Fruit fly (Drosophila melanogaster) whole organism, embryonic: ENCODE data around the gene CG33060.
A peak's percentile ranks its signal among the peaks of the same experiment; 100 is the strongest.

Experiments used
- Blimp-1 ChIP-seq: fragments of 200-800 bp; sonication (Bioruptor generic); optimal IDR thresholded peaks from 3 replicates; lab custom pipeline; 2018; ENCODE audit warnings: missing biosample characterization, missing genetic modification characterization, mild to moderate bottlenecking, moderate library complexity, missing genetic modification reagents
- CG10209 ChIP-seq: fragments of 200-800 bp; sonication (Bioruptor generic); optimal IDR thresholded peaks from 3 replicates; lab custom pipeline; 2017; ENCODE audit warnings: missing biosample characterization, mild to moderate bottlenecking, missing genetic modification characterization, missing genetic modification reagents
- CG12071 ChIP-seq: fragments of 200-800 bp; sonication (Bioruptor generic); optimal IDR thresholded peaks from 3 replicates; lab custom pipeline; 2018; ENCODE audit warnings: missing biosample characterization, mild to moderate bottlenecking, missing genetic modification characterization
- CG14441 ChIP-seq: fragments of 200-800 bp; sonication (Bioruptor generic); IDR thresholded peaks from 2 replicates; pipeline ENCODE4 v1.3.6; 2022; ENCODE audit warnings: missing biosample characterization, missing genetic modification characterization
- CG14710 ChIP-seq: fragments of 200-800 bp; sonication (Bioruptor generic); optimal IDR thresholded peaks from 3 replicates; lab custom pipeline; 2019; ENCODE audit warnings: missing biosample characterization, mild to moderate bottlenecking, missing genetic modification characterization, moderate library complexity
- CG14965 ChIP-seq: fragments of 200-800 bp; sonication (Bioruptor generic); optimal IDR thresholded peaks from 2 replicates; lab custom pipeline; 2016; ENCODE audit warnings: missing biosample characterization, missing genetic modification characterization, borderline replicate concordance
- CG1529 ChIP-seq: fragments of 200-800 bp; sonication (Bioruptor generic); optimal IDR thresholded peaks from 3 replicates; lab custom pipeline; 2018; ENCODE audit warnings: missing biosample characterization, missing genetic modification characterization
- CG15696 ChIP-seq: fragments of 200-800 bp; sonication (Bioruptor generic); optimal IDR thresholded peaks from 2 replicates; lab custom pipeline; 2019; ENCODE audit warnings: missing biosample characterization, mild to moderate bottlenecking, missing genetic modification characterization, moderate library complexity
- CG17385 ChIP-seq: fragments of 200-800 bp; sonication (Bioruptor generic); optimal IDR thresholded peaks from 3 replicates; lab custom pipeline; 2018; ENCODE audit warnings: missing biosample characterization, mild to moderate bottlenecking, missing genetic modification characterization
- CG4328 ChIP-seq: fragments of 200-800 bp; sonication (Bioruptor generic); optimal IDR thresholded peaks from 3 replicates; lab custom pipeline; 2017; ENCODE audit warnings: missing biosample characterization, missing genetic modification reagents, missing genetic modification characterization
- CG4730 ChIP-seq: fragments of 200-800 bp; sonication (Bioruptor generic); IDR thresholded peaks from 2 replicates; pipeline ENCODE4 v1.3.6; 2022; ENCODE audit warnings: missing biosample characterization, missing genetic modification characterization
- CG4854 ChIP-seq: fragments of 200-800 bp; sonication (Bioruptor generic); optimal IDR thresholded peaks from 2 replicates; lab custom pipeline; 2016; ENCODE audit warnings: missing biosample characterization, missing genetic modification characterization, inconsistent platforms
- CG6791 ChIP-seq: fragments of 200-800 bp; sonication (Bioruptor generic); IDR thresholded peaks from 3 replicates; pipeline ENCODE4 v1.3.6; 2022; ENCODE audit warnings: missing biosample characterization, missing genetic modification characterization; ENCODE audit not compliant: partially characterized antibody
- CG7556 ChIP-seq: fragments of 200-800 bp; sonication (Bioruptor generic); optimal IDR thresholded peaks from 2 replicates; lab custom pipeline; 2017; ENCODE audit warnings: missing biosample characterization, mild to moderate bottlenecking, missing genetic modification characterization
- CG8478 ChIP-seq: fragments of >200 bp; optimal IDR thresholded peaks from 2 replicates; lab custom pipeline; 2018
- CG8765 ChIP-seq: fragments of 200-800 bp; sonication (Bioruptor generic); IDR thresholded peaks from 2 replicates; pipeline ENCODE4 v1.3.6; 2022; ENCODE audit warnings: missing biosample characterization, missing genetic modification characterization
- CG9215 ChIP-seq: fragments of 200-800 bp; sonication (Bioruptor generic); IDR thresholded peaks from 2 replicates; pipeline ENCODE4 v1.3.6; 2022; ENCODE audit warnings: missing biosample characterization, missing genetic modification characterization
- Camta ChIP-seq: fragments of 200-800 bp; sonication (Bioruptor generic); optimal IDR thresholded peaks from 2 replicates; lab custom pipeline; 2016; ENCODE audit warnings: missing biosample characterization, missing genetic modification characterization
- CoRest ChIP-seq: fragments of 200-800 bp; sonication (Bioruptor generic); optimal IDR thresholded peaks from 3 replicates; lab custom pipeline; 2018; ENCODE audit warnings: missing biosample characterization, mild to moderate bottlenecking, missing genetic modification characterization, moderate library complexity
- D19A ChIP-seq: fragments of 200-800 bp; optimal IDR thresholded peaks from 3 replicates; lab custom pipeline; 2019; ENCODE audit warnings: missing biosample characterization, mild to moderate bottlenecking, missing genetic modification characterization, moderate library complexity
- D19B ChIP-seq: fragments of 200-800 bp; sonication (Bioruptor generic); optimal IDR thresholded peaks from 2 replicates; lab custom pipeline; 2017; ENCODE audit warnings: missing biosample characterization, mild to moderate bottlenecking, missing genetic modification characterization
- ERR ChIP-seq: fragments of 200-800 bp; sonication (Bioruptor generic); optimal IDR thresholded peaks from 2 replicates; lab custom pipeline; 2016; ENCODE audit warnings: missing biosample characterization, missing genetic modification characterization
- Eip74EF ChIP-seq, 2 experiments: fragments of 200-800 bp in 1 of 2; fragments of >200 bp in 1 of 2; sonication (Bioruptor generic) in 1 of 2; optimal IDR thresholded peaks; 2 replicates each; lab custom pipeline; 2017 to 2019; ENCODE audit warnings: missing biosample characterization in 2 of 2, missing genetic modification characterization in 2 of 2, mild to moderate bottlenecking in 1 of 2, moderate library complexity in 1 of 2
- Elba2 ChIP-seq: fragments of 200-800 bp; sonication (Bioruptor generic); optimal IDR thresholded peaks from 3 replicates; lab custom pipeline; 2016; ENCODE audit warnings: missing biosample characterization, missing genetic modification characterization
- Ets65A ChIP-seq: fragments of 200-800 bp; sonication (Bioruptor generic); peaks from one replicate; lab custom pipeline; 2016; ENCODE audit warnings: missing biosample characterization, missing genetic modification characterization
- Fer2 ChIP-seq: fragments of 200-800 bp; sonication (Bioruptor generic); optimal IDR thresholded peaks from 2 replicates; lab custom pipeline; 2018; ENCODE audit warnings: missing biosample characterization, mild to moderate bottlenecking, missing genetic modification characterization, moderate library complexity
- Hr39 ChIP-seq: fragments of >200 bp; optimal IDR thresholded peaks from 2 replicates; lab custom pipeline; 2017
- Hr78 ChIP-seq, 2 experiments: fragments of 200-800 bp in 1 of 2; fragments of >200 bp in 1 of 2; sonication (Bioruptor generic) in 1 of 2; optimal IDR thresholded peaks; 2 replicates each; lab custom pipeline; 2017 to 2019; ENCODE audit warnings: missing biosample characterization in 2 of 2, missing genetic modification characterization in 2 of 2, mild to moderate bottlenecking in 1 of 2, moderate library complexity in 1 of 2
- Myb ChIP-seq: fragments of 200-800 bp; sonication (Bioruptor generic); optimal IDR thresholded peaks from 2 replicates; lab custom pipeline; 2016; ENCODE audit warnings: missing biosample characterization, missing genetic modification characterization
- Ptx1 ChIP-seq: fragments of 200-800 bp; sonication (Bioruptor generic); IDR thresholded peaks from 2 replicates; pipeline ENCODE4 v1.3.6; 2022; ENCODE audit warnings: missing biosample characterization, missing genetic modification characterization
- Sox100B ChIP-seq: fragments of 200-800 bp; sonication (Bioruptor generic); optimal IDR thresholded peaks from 3 replicates; lab custom pipeline; 2018; ENCODE audit warnings: missing biosample characterization, mild to moderate bottlenecking, missing genetic modification characterization
- Stat92E ChIP-seq, 3 experiments: fragments of >200 bp in 2 of 3; fragments of 200-800 bp in 1 of 3; sonication (Bioruptor generic) in 1 of 3; optimal IDR thresholded peaks; 2 replicates each; lab custom pipeline; 2017 to 2019; ENCODE audit warnings: missing biosample characterization in 3 of 3, missing genetic modification characterization in 3 of 3, mild to moderate bottlenecking in 1 of 3, moderate library complexity in 1 of 3
- Usf ChIP-seq: fragments of 200-800 bp; sonication (Bioruptor generic); optimal IDR thresholded peaks from 2 replicates; lab custom pipeline; 2017; ENCODE audit warnings: missing genotype, missing biosample characterization, missing genetic modification characterization
- corto ChIP-seq: fragments of 200-800 bp; sonication (Bioruptor generic); optimal IDR thresholded peaks from 2 replicates; lab custom pipeline; 2016; ENCODE audit warnings: missing biosample characterization, mild to moderate bottlenecking, missing genetic modification characterization, moderate library complexity
- h ChIP-seq: fragments of >200 bp; optimal IDR thresholded peaks from 2 replicates; lab custom pipeline; 2017
- nau ChIP-seq: fragments of 200-800 bp; sonication (Bioruptor generic); optimal IDR thresholded peaks from 3 replicates; lab custom pipeline; 2017; ENCODE audit warnings: missing biosample characterization, mild to moderate bottlenecking, missing genetic modification characterization, missing genetic modification reagents
- nmo ChIP-seq: fragments of 200-800 bp; sonication (Bioruptor generic); optimal IDR thresholded peaks from 2 replicates; lab custom pipeline; 2018; ENCODE audit warnings: missing biosample characterization, mild to moderate bottlenecking, missing genetic modification characterization, moderate library complexity
- oc ChIP-seq: fragments of 200-800 bp; sonication (Bioruptor generic); optimal IDR thresholded peaks from 2 replicates; lab custom pipeline; 2018; ENCODE audit warnings: missing biosample characterization, mild to moderate bottlenecking, missing genetic modification characterization, moderate library complexity
- pb ChIP-seq: fragments of 200-800 bp; sonication (Bioruptor generic); optimal IDR thresholded peaks from 3 replicates; lab custom pipeline; 2016; ENCODE audit warnings: missing biosample characterization, missing genetic modification characterization
- row ChIP-seq: fragments of 200-800 bp; sonication (Bioruptor generic); IDR thresholded peaks from 3 replicates; pipeline ENCODE4 v1.3.6; 2022; ENCODE audit warnings: missing biosample characterization, missing genetic modification characterization
- sim ChIP-seq: fragments of 200-800 bp; sonication (Bioruptor generic); IDR thresholded peaks from 2 replicates; pipeline ENCODE4 v1.3.6; 2022; ENCODE audit warnings: missing biosample characterization, missing genetic modification characterization
- unpg ChIP-seq: fragments of 200-800 bp; sonication (Bioruptor generic); optimal IDR thresholded peaks from 3 replicates; lab custom pipeline; 2018; ENCODE audit warnings: missing biosample characterization, mild to moderate bottlenecking, missing genetic modification characterization, moderate library complexity
- zen2 ChIP-seq: fragments of 200-800 bp; sonication (Bioruptor generic); IDR thresholded peaks from 3 replicates; pipeline ENCODE4 v1.3.6; 2022; ENCODE audit warnings: missing biosample characterization, missing genetic modification characterization; ENCODE audit not compliant: partially characterized antibody

CG33060 gene

dm6 chr3L:16305820-16306650, 24.8 kb upstream of the CG33060 start, which contains the start of the genes CG13043 and CG13063 (continued):
- no peak for TF ChIP-seq CG9215 (GFP tag; lab: Robert Waterston, UW)
- TF ChIP-seq Hr39 (lab: Kevin White, UChicago): no peak
- no peak for TF ChIP-seq CG4328 (GFP tag; lab: Kevin White, UChicago)
- no peak for TF ChIP-seq CG1529 (GFP tag; lab: Kevin White, UChicago)
- peak; percentile 32 for TF ChIP-seq Sox100B (GFP tag; lab: Kevin White, UChicago)
- no peak for TF ChIP-seq CG8765
- peak; percentile 35; the same call in 1 of the 2 replicates for TF ChIP-seq Ptx1 (GFP tag; lab: Robert Waterston, UW)
- TF ChIP-seq nmo (GFP tag; lab: Kevin White, UChicago): peak; percentile 10
- no peak for TF ChIP-seq D19B (GFP tag; lab: Kevin White, UChicago)
- no peak for TF ChIP-seq CG4730
- TF ChIP-seq CoRest (tag; lab: Kevin White, UChicago): peak; percentile 7
- no peak for TF ChIP-seq corto
- no peak for TF ChIP-seq CG12071 (GFP tag; lab: Kevin White, UChicago)
- peak; percentile 7 for TF ChIP-seq oc (tag; lab: Kevin White, UChicago)
- TF ChIP-seq ERR (GFP tag; lab: Kevin White, UChicago): no peak
- no peak for TF ChIP-seq pb (GFP tag; lab: Kevin White, UChicago)
- no peak for TF ChIP-seq Myb
- TF ChIP-seq row (GFP tag; lab: Robert Waterston, UW): peak; percentile 41; the same call in 1 of the 3 replicates
- no peak for TF ChIP-seq Hr78 (GFP tag; optimal IDR thresholded peaks at IDR 0.05; lab: Kevin White, UChicago)
- no peak for TF ChIP-seq Elba2
- TF ChIP-seq CG15696 (tag; lab: Kevin White, UChicago): no peak
- TF ChIP-seq CG7556 (GFP tag; lab: Kevin White, UChicago): peak; percentile 11
- peak in 1 of 2 experiments; percentile 5 for TF ChIP-seq Eip74EF (GFP tag; optimal IDR thresholded peaks at IDR 0.05; lab: Kevin White, UChicago)
- no peak for TF ChIP-seq nau (GFP tag; lab: Kevin White, UChicago)
- TF ChIP-seq unpg: peak; percentile 42
- TF ChIP-seq Stat92E (GFP tag; optimal IDR thresholded peaks at IDR 0.05; lab: Kevin White, UChicago): no peak
- 0 out of 2 replicates have a peak, but pooled peaks have one; percentile 27 for TF ChIP-seq CG14441 (GFP tag; lab: Robert Waterston, UW)
- no peak for TF ChIP-seq Ets65A (GFP tag; lab: Kevin White, UChicago)
- no peak for TF ChIP-seq D19A (tag; lab: Kevin White, UChicago)
- no peak for TF ChIP-seq Usf (GFP tag; lab: Kevin White, UChicago)
- TF ChIP-seq h (lab: Kevin White, UChicago): no peak
- no peak for TF ChIP-seq CG14710
- no peak for TF ChIP-seq CG6791 (GFP tag; lab: Robert Waterston, UW)
- no peak for TF ChIP-seq CG4854 (GFP tag; lab: Kevin White, UChicago)
- TF ChIP-seq Camta (GFP tag; lab: Kevin White, UChicago): no peak
- no peak for TF ChIP-seq zen2 (GFP tag; lab: Robert Waterston, UW)
- peak; percentile 27 for TF ChIP-seq Blimp-1 (GFP tag; lab: Kevin White, UChicago)
- TF ChIP-seq CG14965: no peak
- no peak for TF ChIP-seq sim (GFP tag; lab: Robert Waterston, UW)
- no peak for TF ChIP-seq CG17385 (GFP tag; lab: Kevin White, UChicago)
- TF ChIP-seq Fer2 (tag; lab: Kevin White, UChicago): no peak
- no peak for TF ChIP-seq CG10209 (GFP tag; lab: Kevin White, UChicago)
- no peak for TF ChIP-seq CG8478 (lab: Kevin White, UChicago)
